Worm (Caenorhabditis elegans): ENCODE results near the gene sre-19.

Gene sre-19

DNA sequence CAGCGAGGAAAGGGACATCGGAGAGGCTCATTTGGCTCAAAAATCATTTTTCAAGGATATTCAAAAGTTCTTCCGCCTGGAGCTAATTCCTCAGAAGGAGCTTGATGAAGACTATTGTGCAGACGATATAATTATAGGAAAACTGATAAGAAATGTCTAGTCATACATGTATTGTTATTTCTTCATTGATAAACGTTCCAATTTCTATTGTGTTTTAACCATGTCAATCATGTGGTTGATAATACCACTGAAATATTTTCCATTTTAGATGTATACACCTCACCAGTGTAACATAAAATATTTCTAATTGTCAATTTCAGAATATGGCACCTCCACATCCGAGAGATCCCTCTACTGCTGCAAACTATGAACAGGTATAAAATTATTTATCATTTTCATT, 40.6 kb upstream of the sre-19 start, which contains the start of gene ltah-1.1:
Gene ltah-1.1, plus strand, starts transcription at position 283 of the 400 bp plus-strand sequence.
- TF ChIP-seq sup-37 (GFP tag; optimal IDR thresholded peaks at IDR 0.05) = no peak
- no peak for TF ChIP-seq alr-1 (tag; optimal IDR thresholded peaks at IDR 0.05; ENCODE audit: borderline replicate concordance)
- TF ChIP-seq snpc-4 (tag; optimal IDR thresholded peaks at IDR 0.05) = no peak
- TF ChIP-seq hlh-17 (GFP tag; optimal IDR thresholded peaks at IDR 0.05; ENCODE audit: borderline replicate concordance) = no peak
- no peak for TF ChIP-seq rnt-1 (tag; optimal IDR thresholded peaks at IDR 0.05)
- TF ChIP-seq unc-98 (GFP tag; IDR thresholded peaks at IDR 0.05) = no peak
- TF ChIP-seq ceh-90 (tag; optimal IDR thresholded peaks at IDR 0.05) = no peak
- no peak for TF ChIP-seq nhr-85 (tag)
- no peak for TF ChIP-seq C16A3.4 (tag; optimal IDR thresholded peaks at IDR 0.05)
- no peak for TF ChIP-seq fos-1 (tag; optimal IDR thresholded peaks at IDR 0.05)
- no peak for TF ChIP-seq dsc-1 (tag; optimal IDR thresholded peaks at IDR 0.05)
- TF ChIP-seq C34B4.2 (tag; optimal IDR thresholded peaks at IDR 0.05) = no peak
- TF ChIP-seq egl-27 (tag; optimal IDR thresholded peaks at IDR 0.05) = no peak

DNA sequence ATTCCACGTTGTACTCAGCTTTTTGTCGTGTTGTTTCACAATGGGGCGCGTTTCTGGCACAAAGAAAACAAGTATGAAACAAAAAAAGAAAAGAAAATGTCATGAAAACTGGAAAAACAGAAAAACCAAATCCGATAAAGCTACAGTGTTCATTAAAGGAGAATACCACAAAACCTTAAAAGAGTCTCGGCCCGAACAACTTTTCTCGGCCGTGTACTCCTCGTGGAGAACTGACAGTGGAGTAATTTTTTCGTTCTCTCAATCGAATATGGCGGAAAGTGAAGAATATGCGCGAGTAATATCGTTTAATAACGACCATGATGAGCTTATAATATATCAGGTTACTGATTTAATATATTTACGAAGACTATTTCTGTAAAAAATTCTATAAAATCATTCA, 39.8 kb upstream of the sre-19 start, which contains the start of the genes tag-335 and vkmt-1:
Gene tag-335, minus strand, starts transcription at position 88 of the 400 bp plus-strand sequence.
Gene vkmt-1, plus strand, starts transcription at position 219 of the 400 bp plus-strand sequence.
- TF ChIP-seq efl-3 (GFP tag; optimal IDR thresholded peaks at IDR 0.05) (no peak), unc-130 (tag; optimal IDR thresholded peaks at IDR 0.05) (no peak), lin-15B (tag; optimal IDR thresholded peaks at IDR 0.05) (no peak), jun-1 (tag; optimal IDR thresholded peaks at IDR 0.05) (no peak), xbp-1 (tag; optimal IDR thresholded peaks at IDR 0.05) (peak; percentile 29), ceh-63 (GFP tag; optimal IDR thresholded peaks at IDR 0.05) (no peak), C16A3.4 (tag; optimal IDR thresholded peaks at IDR 0.05) (no peak), mdl-1 (tag; optimal IDR thresholded peaks at IDR 0.05) (no peak), unc-86 (tag; optimal IDR thresholded peaks at IDR 0.05) (no peak), ztf-11 (tag; optimal IDR thresholded peaks at IDR 0.05) (no peak), nhr-71 (tag; optimal IDR thresholded peaks at IDR 0.05) (peak; percentile 28), alr-1 (tag; optimal IDR thresholded peaks at IDR 0.05; ENCODE audit: borderline replicate concordance) (no peak), unc-98 (GFP tag; IDR thresholded peaks at IDR 0.05) (no peak), sptf-1 (tag; optimal IDR thresholded peaks at IDR 0.05) (no peak), unc-30 (tag; optimal IDR thresholded peaks at IDR 0.05) (no peak), unc-62 (GFP tag; optimal IDR thresholded peaks at IDR 0.05) (no peak), sox-4 (tag; optimal IDR thresholded peaks at IDR 0.05) (no peak), aha-1 (tag; optimal IDR thresholded peaks at IDR 0.05) (no peak), tbx-2 (tag; optimal IDR thresholded peaks at IDR 0.05) (peak; percentile 16), lin-35 (GFP tag; optimal IDR thresholded peaks at IDR 0.05) (peak; percentile 4 to 37), nhr-11 (tag; optimal IDR thresholded peaks at IDR 0.05) (no peak), egl-27 (tag; optimal IDR thresholded peaks at IDR 0.05) (no peak), lin-39 (tag; optimal IDR thresholded peaks at IDR 0.05) (no peak), pag-3 (tag; optimal IDR thresholded peaks at IDR 0.05; ENCODE audit: borderline replicate concordance, insufficient read depth) (no peak), nhr-47 (tag; optimal IDR thresholded peaks at IDR 0.05) (peak; percentile 16), tlp-1 (tag; optimal IDR thresholded peaks at IDR 0.05) (no peak), fkh-8 (tag; optimal IDR thresholded peaks at IDR 0.05) (no peak), ama-1 (optimal IDR thresholded peaks at IDR 0.05) (no peak), zag-1 (tag; optimal IDR thresholded peaks at IDR 0.05) (no peak), dsc-1 (tag; optimal IDR thresholded peaks at IDR 0.05) (no peak), nhr-84 (tag; optimal IDR thresholded peaks at IDR 0.05) (no peak), fkh-10 (GFP tag; optimal IDR thresholded peaks at IDR 0.05) (no peak), fkh-4 (tag; optimal IDR thresholded peaks at IDR 0.05; ENCODE audit: borderline replicate concordance) (no peak), ztf-4 (tag; optimal IDR thresholded peaks at IDR 0.05) (no peak), mef-2 (tag; optimal IDR thresholded peaks at IDR 0.05) (no peak), elt-3 (tag; optimal IDR thresholded peaks at IDR 0.05) (no peak), mep-1 (tag; optimal IDR thresholded peaks at IDR 0.05) (no peak), nhr-19 (GFP tag; conservative IDR thresholded peaks at IDR 0.05) (no peak), irx-1 (tag; optimal IDR thresholded peaks at IDR 0.05) (no peak), skn-1 (tag; optimal IDR thresholded peaks at IDR 0.05) (no peak), nhr-85 (tag) (no peak), dpl-1 (GFP tag; optimal IDR thresholded peaks at IDR 0.05) (peak in 2 of 3 experiments; percentile 1 to 36), Y116A8C.19 (tag; optimal IDR thresholded peaks at IDR 0.05; ENCODE audit: borderline replicate concordance) (no peak), swsn-7 (tag; optimal IDR thresholded peaks at IDR 0.05) (no peak), elt-2 (tag; optimal IDR thresholded peaks at IDR 0.05) (no peak)

Measured in whole organism, L1 larva.